Worm (Caenorhabditis elegans) whole organism, L1 larva: ENCODE measurements around the gene irk-1.

Experiments used
- C04F5.9 ChIP-seq: sonication (generic microtip); optimal IDR thresholded peaks from 2 replicates; lab custom pipeline; 2016; ENCODE audit warnings: missing genetic modification characterization, missing compliant biosample characterization
- C16A3.4 ChIP-seq: fragments of 150-350 bp; optimal IDR thresholded peaks from 2 replicates; lab custom pipeline; 2014; ENCODE audit warnings: missing biosample characterization, missing genetic modification characterization
- C34B4.2 ChIP-seq: sonication (generic microtip); optimal IDR thresholded peaks from 2 replicates; lab custom pipeline; 2017; ENCODE audit warnings: mild to moderate bottlenecking, missing genetic modification characterization, missing compliant biosample characterization
- F16B12.6 ChIP-seq: fragments of 150-350 bp; optimal IDR thresholded peaks from 2 replicates; lab custom pipeline; 2014; ENCODE audit warnings: missing biosample characterization, missing genetic modification characterization
- aha-1 ChIP-seq: fragments of 150-350 bp; optimal IDR thresholded peaks from 2 replicates; lab custom pipeline; 2014; ENCODE audit warnings: missing biosample characterization, missing genetic modification characterization
- alr-1 ChIP-seq: fragments of 200-800 bp; sonication (Bioruptor generic); optimal IDR thresholded peaks from 2 replicates; lab custom pipeline; 2018; ENCODE audit warnings: borderline replicate concordance, mild to moderate bottlenecking, missing genetic modification characterization, missing compliant biosample characterization
- aly-2 ChIP-seq: fragments of 150-350 bp; optimal IDR thresholded peaks from 2 replicates; lab custom pipeline; 2014; ENCODE audit warnings: missing biosample characterization, missing genetic modification characterization
- ama-1 ChIP-seq: fragments of 150-350 bp; optimal IDR thresholded peaks from 2 replicates; lab custom pipeline; 2014
- blmp-1 ChIP-seq: fragments of 150-350 bp; optimal IDR thresholded peaks from 2 replicates; lab custom pipeline; 2014; ENCODE audit warnings: missing biosample characterization, missing genetic modification characterization
- ceh-63 ChIP-seq: fragments of 200-800 bp; sonication (Bioruptor generic); optimal IDR thresholded peaks from 2 replicates; lab custom pipeline; 2018; ENCODE audit warnings: mild to moderate bottlenecking, missing genetic modification characterization, missing compliant biosample characterization
- ceh-88 ChIP-seq: fragments of 200-800 bp; sonication (Bioruptor generic); IDR thresholded peaks from 2 replicates; pipeline ENCODE4 v1.3.6; 2022; ENCODE audit warnings: missing genetic modification characterization, missing compliant biosample characterization
- dpl-1 ChIP-seq, 3 experiments: fragments of 150-350 bp in 2 of 3; sonication (generic microtip) in 1 of 3; optimal IDR thresholded peaks; 2 replicates each; lab custom pipeline; 2014 to 2017; ENCODE audit warnings: missing biosample characterization in 3 of 3, missing genetic modification characterization in 3 of 3, missing genetic modification reagents in 3 of 3
- dsc-1 ChIP-seq: sonication (generic microtip); optimal IDR thresholded peaks from 2 replicates; lab custom pipeline; 2016; ENCODE audit warnings: mild to moderate bottlenecking, missing genetic modification characterization, missing compliant biosample characterization
- efl-1 ChIP-seq, 4 experiments: fragments of 150-350 bp; optimal IDR thresholded peaks in 3 of 4; peaks in 1 of 4; 1 replicate in 1 of 4; 2 replicates in 3 of 4; lab custom pipeline; 2014; ENCODE audit warnings: missing biosample characterization in 2 of 4, missing genetic modification characterization in 2 of 4, missing genetic modification reagents in 2 of 4
- efl-3 ChIP-seq: fragments of 200-800 bp; sonication (Bioruptor generic); optimal IDR thresholded peaks from 2 replicates; lab custom pipeline; 2018; ENCODE audit warnings: mild to moderate bottlenecking, missing genetic modification characterization, missing compliant biosample characterization
- elt-2 ChIP-seq: sonication (generic microtip); optimal IDR thresholded peaks from 2 replicates; lab custom pipeline; 2016; ENCODE audit warnings: missing genetic modification characterization, mild to moderate bottlenecking, inconsistent platforms, missing compliant biosample characterization, missing genetic modification reagents
- elt-3 ChIP-seq, 6 experiments: fragments of 150-350 bp in 1 of 6; sonication (generic microtip); optimal IDR thresholded peaks; 2 replicates each; lab custom pipeline; 2017 to 2018; ENCODE audit warnings: missing biosample characterization in 6 of 6, missing genetic modification characterization in 6 of 6, inconsistent platforms in 1 of 6
- fkh-10 ChIP-seq: sonication (generic microtip); optimal IDR thresholded peaks from 2 replicates; lab custom pipeline; 2017; ENCODE audit warnings: missing biosample characterization, missing genetic modification reagents, missing genetic modification characterization
- fkh-4 ChIP-seq: sonication (generic microtip); optimal IDR thresholded peaks from 2 replicates; lab custom pipeline; 2016; ENCODE audit warnings: missing compliant biosample characterization, missing genetic modification characterization, borderline replicate concordance
- fkh-8 ChIP-seq: sonication (generic microtip); optimal IDR thresholded peaks from 2 replicates; lab custom pipeline; 2016; ENCODE audit warnings: mild to moderate bottlenecking, missing genetic modification characterization, missing compliant biosample characterization
- grh-1 ChIP-seq: fragments of 200-800 bp; sonication (Bioruptor generic); IDR thresholded peaks from 2 replicates; pipeline ENCODE4 v1.3.6; 2022; ENCODE audit warnings: missing genetic modification reagents, missing genetic modification characterization, missing compliant biosample characterization
- hlh-4 ChIP-seq: sonication (generic microtip); optimal IDR thresholded peaks from 2 replicates; lab custom pipeline; 2016; ENCODE audit warnings: mild to moderate bottlenecking, missing genetic modification characterization, missing compliant biosample characterization
- hpl-2 ChIP-seq: fragments of 150-350 bp; optimal IDR thresholded peaks from 2 replicates; lab custom pipeline; 2014; ENCODE audit warnings: missing biosample characterization, missing genetic modification reagents, missing genetic modification characterization
- isw-1 ChIP-seq: fragments of 200-800 bp; sonication (Bioruptor generic); IDR thresholded peaks from 2 replicates; pipeline ENCODE4 v1.3.6; 2022; ENCODE audit warnings: missing genetic modification characterization, missing compliant biosample characterization
- lin-14 ChIP-seq: fragments of 200-800 bp; sonication (Bioruptor generic); optimal IDR thresholded peaks from 2 replicates; lab custom pipeline; 2018; ENCODE audit warnings: mild to moderate bottlenecking, missing genetic modification characterization, moderate library complexity, missing compliant biosample characterization
- lsy-2 ChIP-seq, 2 experiments: fragments of 150-350 bp; optimal IDR thresholded peaks; 2 replicates each; lab custom pipeline; 2014; ENCODE audit warnings: missing biosample characterization in 2 of 2, missing genetic modification characterization in 2 of 2
- mdl-1 ChIP-seq, 2 experiments: fragments of 150-350 bp; optimal IDR thresholded peaks; 2 replicates each; lab custom pipeline; 2014 to 2017; ENCODE audit warnings: missing biosample characterization in 2 of 2, missing genetic modification characterization in 2 of 2, inconsistent platforms in 1 of 2
- nhr-11 ChIP-seq: fragments of 150-350 bp; optimal IDR thresholded peaks from 2 replicates; lab custom pipeline; 2014; ENCODE audit warnings: missing biosample characterization, missing genetic modification characterization
- nhr-19 ChIP-seq: fragments of 200-800 bp; sonication (Bioruptor generic); conservative IDR thresholded peaks from 2 replicates; pipeline ENCODE4 v1.3.6; 2022; ENCODE audit warnings: missing genetic modification characterization, missing compliant biosample characterization
- nhr-20 ChIP-seq: sonication (generic microtip); optimal IDR thresholded peaks from 2 replicates; lab custom pipeline; 2016; ENCODE audit warnings: mild to moderate bottlenecking, missing genetic modification characterization, missing compliant biosample characterization
- nhr-47 ChIP-seq: sonication (generic microtip); optimal IDR thresholded peaks from 2 replicates; lab custom pipeline; 2016; ENCODE audit warnings: mild to moderate bottlenecking, missing genetic modification characterization, moderate library complexity, missing compliant biosample characterization
- nhr-76 ChIP-seq: sonication (generic microtip); optimal IDR thresholded peaks from 2 replicates; lab custom pipeline; 2017; ENCODE audit warnings: missing biosample characterization, missing genetic modification characterization
- nhr-77 ChIP-seq: fragments of 150-350 bp; optimal IDR thresholded peaks from 2 replicates; lab custom pipeline; 2014; ENCODE audit warnings: missing biosample characterization, missing genetic modification characterization
- nhr-84 ChIP-seq: sonication (generic microtip); optimal IDR thresholded peaks from 2 replicates; lab custom pipeline; 2017; ENCODE audit warnings: missing biosample characterization, missing genetic modification characterization
- nhr-90 ChIP-seq: sonication (generic microtip); optimal IDR thresholded peaks from 2 replicates; lab custom pipeline; 2016; ENCODE audit warnings: mild to moderate bottlenecking, missing genetic modification characterization, missing compliant biosample characterization; ENCODE audit not compliant: poor library complexity
- pqm-1 ChIP-seq: sonication (generic microtip); optimal IDR thresholded peaks from 3 replicates; lab custom pipeline; 2017; ENCODE audit warnings: missing biosample characterization, missing genetic modification characterization
- rnt-1 ChIP-seq: sonication (generic microtip); optimal IDR thresholded peaks from 2 replicates; lab custom pipeline; 2016; ENCODE audit warnings: mild to moderate bottlenecking, missing genetic modification characterization, moderate library complexity, missing compliant biosample characterization
- skn-1 ChIP-seq: fragments of 150-350 bp; optimal IDR thresholded peaks from 2 replicates; lab custom pipeline; 2014; ENCODE audit warnings: missing biosample characterization, missing genetic modification characterization
- snpc-4 ChIP-seq: fragments of 150-350 bp; optimal IDR thresholded peaks from 2 replicates; lab custom pipeline; 2014; ENCODE audit warnings: missing biosample characterization, missing genetic modification characterization
- snu-23 ChIP-seq: sonication (generic microtip); optimal IDR thresholded peaks from 2 replicates; lab custom pipeline; 2016; ENCODE audit warnings: missing genetic modification characterization, missing compliant biosample characterization
- sptf-1 ChIP-seq: fragments of 150-350 bp; optimal IDR thresholded peaks from 2 replicates; lab custom pipeline; 2014; ENCODE audit warnings: missing biosample characterization, missing genetic modification characterization
- sup-37 ChIP-seq: fragments of 200-800 bp; sonication (Bioruptor generic); optimal IDR thresholded peaks from 2 replicates; lab custom pipeline; 2018; ENCODE audit warnings: mild to moderate bottlenecking, missing genetic modification characterization, missing compliant biosample characterization
- tbx-2 ChIP-seq: sonication (generic microtip); optimal IDR thresholded peaks from 2 replicates; lab custom pipeline; 2016; ENCODE audit warnings: missing genetic modification characterization, missing compliant biosample characterization
- tlp-1 ChIP-seq: fragments of 150-350 bp; optimal IDR thresholded peaks from 2 replicates; lab custom pipeline; 2014; ENCODE audit warnings: missing biosample characterization, missing genetic modification characterization
- unc-130 ChIP-seq: fragments of 150-350 bp; optimal IDR thresholded peaks from 2 replicates; lab custom pipeline; 2017; ENCODE audit warnings: missing biosample characterization, missing genetic modification characterization, inconsistent platforms
- unc-62 ChIP-seq: fragments of 150-350 bp; optimal IDR thresholded peaks from 2 replicates; lab custom pipeline; 2014; ENCODE audit warnings: missing biosample characterization, missing genetic modification reagents, missing genetic modification characterization
- unc-86 ChIP-seq: sonication (generic microtip); optimal IDR thresholded peaks from 2 replicates; lab custom pipeline; 2016; ENCODE audit warnings: missing genetic modification characterization, missing compliant biosample characterization
- xbp-1 ChIP-seq: sonication (generic microtip); optimal IDR thresholded peaks from 2 replicates; lab custom pipeline; 2016; ENCODE audit warnings: missing genetic modification characterization, missing compliant biosample characterization
- ztf-11 ChIP-seq, 2 experiments: sonication (generic microtip); optimal IDR thresholded peaks; 2 replicates each; lab custom pipeline; 2016 to 2017; ENCODE audit warnings: missing genetic modification characterization in 2 of 2, missing biosample characterization in 1 of 2, missing compliant biosample characterization in 1 of 2

The irk-1 gene

DNA sequence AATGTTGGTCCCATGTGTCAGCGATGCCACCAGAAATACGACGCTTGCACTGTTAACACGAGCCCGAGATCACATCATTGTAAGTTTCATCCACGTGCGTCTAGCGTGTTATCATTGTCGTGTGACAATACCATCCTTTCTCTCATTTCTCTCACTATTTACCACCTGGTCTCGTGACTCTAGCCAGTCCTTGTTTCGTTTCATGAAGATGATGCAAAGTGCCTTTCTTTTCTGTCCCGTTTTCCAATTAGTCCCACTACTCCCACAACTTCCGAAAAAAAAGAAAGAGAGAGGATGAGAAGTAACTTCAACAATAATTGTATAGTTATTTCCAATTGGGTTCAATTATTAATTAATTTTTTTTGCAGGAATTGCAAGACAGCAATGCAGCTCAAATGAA, 35.0 kb downstream of the irk-1 start (continued):
- TF ChIP-seq nhr-77 (tag; lab: Kevin White, UChicago): peak; percentile 24
- peak in 5 of 6 experiments; percentile 37 to 91 (median 68) for TF ChIP-seq elt-3 (tag; optimal IDR thresholded peaks at IDR 0.05; lab: Kevin White, UChicago)
- peak; percentile 85 for TF ChIP-seq blmp-1 (tag; lab: Kevin White, UChicago)
- TF ChIP-seq aha-1 (tag; lab: Kevin White, UChicago): peak; percentile 23
- TF ChIP-seq rnt-1: peak; percentile 92
- TF ChIP-seq unc-62 (GFP tag; lab: Kevin White, UChicago): no peak
- TF ChIP-seq dpl-1 (GFP tag; optimal IDR thresholded peaks at IDR 0.05; lab: Kevin White, UChicago): peak; percentile 33 to 48 (median 35)
- TF ChIP-seq mdl-1 (tag; optimal IDR thresholded peaks at IDR 0.05; lab: Kevin White, UChicago): peak in 1 of 2 experiments; percentile 97
- peak; percentile 60 for TF ChIP-seq nhr-11
- TF ChIP-seq lsy-2 (tag; optimal IDR thresholded peaks at IDR 0.05; lab: Kevin White, UChicago): peak; percentile 71 to 75
- TF ChIP-seq elt-2 (tag; lab: Kevin White, UChicago): peak; percentile 42
- TF ChIP-seq C34B4.2: no peak
- peak; percentile 91 for TF ChIP-seq lin-14 (GFP tag; lab: Kevin White, UChicago)
- TF ChIP-seq grh-1: peak; percentile 64
- TF ChIP-seq nhr-76: no peak
- TF ChIP-seq ceh-63 (GFP tag; lab: Kevin White, UChicago): no peak
- TF ChIP-seq, all 84 proteins: peak for 46

DNA sequence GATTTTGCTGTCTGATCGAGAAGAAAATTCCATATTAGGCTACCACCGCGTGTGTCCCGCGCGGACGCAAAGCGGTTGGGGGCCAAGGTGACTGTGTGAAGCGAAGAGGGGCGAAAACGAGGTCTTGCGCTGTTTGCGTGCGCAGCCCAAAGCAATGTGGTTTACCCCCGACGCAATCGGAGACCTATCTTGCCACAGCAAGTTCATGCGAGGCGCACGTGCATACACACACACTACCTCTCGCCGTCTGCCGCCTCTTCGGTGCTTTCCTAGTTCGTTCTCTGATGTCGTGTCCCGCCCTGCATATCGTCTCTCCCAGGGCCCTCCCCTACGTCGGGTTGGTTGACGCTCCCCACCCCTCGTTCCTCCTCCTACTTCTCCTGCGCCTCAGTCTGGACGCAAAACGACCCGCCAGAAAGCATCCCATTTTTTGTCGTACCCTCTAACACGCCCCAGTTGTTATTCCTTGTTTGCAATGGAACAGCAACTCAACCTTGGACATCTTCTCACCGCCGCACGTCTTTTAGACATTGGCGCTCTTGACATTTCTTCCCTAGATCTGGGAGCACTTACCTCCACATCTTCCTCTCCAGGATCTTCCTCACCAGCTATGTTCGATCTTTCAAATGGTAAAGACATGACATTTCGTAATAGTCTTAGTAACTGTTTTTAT, 35.8 kb downstream of the irk-1 start, which contains the start of gene mdl-1:
mdl-1 (plus strand) TSS at position 341 of the 673 bp plus-strand sequence.
- peak; percentile 69 for TF ChIP-seq nhr-90 (tag; lab: Kevin White, UChicago)
- peak; percentile 43 for TF ChIP-seq efl-3
- TF ChIP-seq unc-62 (GFP tag; lab: Kevin White, UChicago): no peak
- no peak for TF ChIP-seq fkh-4
- TF ChIP-seq nhr-84 (tag; lab: Kevin White, UChicago): no peak
- TF ChIP-seq nhr-20 (tag; lab: Kevin White, UChicago): peak; percentile 89
- TF ChIP-seq mdl-1 (tag; optimal IDR thresholded peaks at IDR 0.05; lab: Kevin White, UChicago): peak in 1 of 2 experiments; percentile 100
- TF ChIP-seq sup-37 (GFP tag; lab: Kevin White, UChicago): peak; percentile 17
- TF ChIP-seq snpc-4 (tag; lab: Kevin White, UChicago): peak; percentile 57
- peak; percentile 51 for TF ChIP-seq pqm-1 (tag; lab: Kevin White, UChicago)
- peak; percentile 76 for TF ChIP-seq unc-130 (tag; lab: Kevin White, UChicago)
- TF ChIP-seq nhr-77 (tag; lab: Kevin White, UChicago): peak; percentile 87
- peak in 4 of 6 experiments; percentile 5 to 85 (median 56) for TF ChIP-seq elt-3 (tag; optimal IDR thresholded peaks at IDR 0.05; lab: Kevin White, UChicago)
- peak; percentile 70 for TF ChIP-seq xbp-1 (tag; lab: Kevin White, UChicago)
- TF ChIP-seq dsc-1 (tag; lab: Kevin White, UChicago): peak; percentile 70
- TF ChIP-seq blmp-1 (tag; lab: Kevin White, UChicago): peak; percentile 42
- peak; percentile 64 for TF ChIP-seq C16A3.4 (tag; lab: Kevin White, UChicago)
- no peak for TF ChIP-seq tlp-1 (tag; lab: Kevin White, UChicago)
- TF ChIP-seq sptf-1 (tag; lab: Kevin White, UChicago): no peak
- TF ChIP-seq ceh-63 (GFP tag; lab: Kevin White, UChicago): no peak
- TF ChIP-seq fkh-10 (GFP tag; lab: Kevin White, UChicago): peak; percentile 84
- TF ChIP-seq nhr-19 (GFP tag; lab: Robert Waterston, UW): peak; percentile 99
- TF ChIP-seq efl-1 (optimal IDR thresholded peaks at IDR 0.05; lab: Kevin White, UChicago): peak; percentile 56 to 63
- TF ChIP-seq efl-1 (GFP tag; optimal IDR thresholded peaks at IDR 0.05 in 1 of 2; lab: Kevin White, UChicago): peak; percentile 32 to 94
- peak; percentile 80 for TF ChIP-seq isw-1 (GFP tag; lab: Robert Waterston, UW)
- TF ChIP-seq C04F5.9 (tag; lab: Kevin White, UChicago): no peak
- peak; percentile 77 for TF ChIP-seq snu-23 (GFP tag; lab: Kevin White, UChicago)
- TF ChIP-seq F16B12.6 (tag; lab: Kevin White, UChicago): no peak
- TF ChIP-seq skn-1 (tag; lab: Kevin White, UChicago): peak; percentile 92
- TF ChIP-seq unc-86 (tag; lab: Kevin White, UChicago): peak; percentile 77
- TF ChIP-seq C34B4.2: no peak
- peak; percentile 55; the same call in 1 of the 2 replicates for TF ChIP-seq ceh-88
- TF ChIP-seq tbx-2 (tag; lab: Kevin White, UChicago): peak; percentile 84
- peak; percentile 89 for TF ChIP-seq fkh-8
- TF ChIP-seq hlh-4 (tag; lab: Kevin White, UChicago): no peak
- peak; percentile 94 for TF ChIP-seq ama-1 (lab: Kevin White, UChicago)
- no peak for TF ChIP-seq aly-2 (tag; lab: Kevin White, UChicago)
- no peak for TF ChIP-seq hpl-2
- TF ChIP-seq alr-1: no peak
- TF ChIP-seq nhr-47 (tag; lab: Kevin White, UChicago): peak; percentile 86
- TF ChIP-seq ztf-11 (tag; optimal IDR thresholded peaks at IDR 0.05; lab: Kevin White, UChicago): peak in 1 of 2 experiments; percentile 33
